Worm (Caenorhabditis elegans): ENCODE measurements around the gene taf-2.

- TF ChIP-seq vab-15 (tag; optimal IDR thresholded peaks at IDR 0.05) (no peak), sptf-1 (tag; optimal IDR thresholded peaks at IDR 0.05) (no peak), fos-1 (tag; optimal IDR thresholded peaks at IDR 0.05) (no peak), fkh-10 (GFP tag; optimal IDR thresholded peaks at IDR 0.05) (no peak), elt-3 (tag; optimal IDR thresholded peaks at IDR 0.05) (no peak), unc-98 (GFP tag; IDR thresholded peaks at IDR 0.05) (no peak), jun-1 (tag; optimal IDR thresholded peaks at IDR 0.05) (no peak), lsy-2 (tag; optimal IDR thresholded peaks at IDR 0.05) (no peak), egl-27 (tag; optimal IDR thresholded peaks at IDR 0.05) (no peak), snpc-4 (tag; optimal IDR thresholded peaks at IDR 0.05) (no peak), dsc-1 (tag; optimal IDR thresholded peaks at IDR 0.05) (no peak), unc-62 (GFP tag; optimal IDR thresholded peaks at IDR 0.05) (no peak), lin-13 (GFP tag; optimal IDR thresholded peaks at IDR 0.05) (no peak)
Measured at ce11 chrIV:3548315-3548714, 45.1 kb downstream of the taf-2 start.

Measured in whole organism, L1 larva.